Worm (Caenorhabditis elegans): ENCODE data around the gene spdl-1.
A peak's percentile ranks its signal among the peaks of the same experiment; 100 is the strongest.

The spdl-1 gene

DNA sequence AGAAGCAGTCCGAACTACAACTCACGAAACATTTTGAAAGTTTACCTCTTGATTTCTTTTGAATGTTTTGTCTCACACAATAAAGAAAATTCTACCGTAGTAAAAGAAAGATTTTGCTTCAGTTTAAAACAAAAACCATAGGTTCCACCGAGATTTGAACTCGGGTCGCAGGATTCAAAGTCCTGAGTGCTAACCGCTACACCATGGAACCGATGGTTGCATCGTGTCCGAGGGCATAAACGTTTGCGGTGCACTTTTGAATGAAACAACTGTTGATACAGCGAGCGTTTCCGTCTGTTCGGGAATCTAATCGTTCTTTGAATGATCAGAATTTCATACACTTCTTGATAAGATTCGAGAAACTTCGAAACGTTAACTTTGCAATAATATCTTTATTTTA, 24.6 kb upstream of the spdl-1 start (continued):
- TF ChIP-seq lir-3 (tag; optimal IDR thresholded peaks at IDR 0.05; ENCODE audit: poor library complexity) (peak; percentile 53), mef-2 (tag; optimal IDR thresholded peaks at IDR 0.05) (no peak), sptf-1 (tag; optimal IDR thresholded peaks at IDR 0.05) (no peak), elt-3 (tag; optimal IDR thresholded peaks at IDR 0.05) (peak in 3 of 6 experiments; percentile 12 to 67 (median 62)), aha-1 (tag; optimal IDR thresholded peaks at IDR 0.05) (no peak), lsy-2 (tag; optimal IDR thresholded peaks at IDR 0.05) (peak; percentile 27 to 56), ceh-82 (tag; optimal IDR thresholded peaks at IDR 0.05) (peak in 1 of 3 experiments; percentile 27), unc-86 (tag; optimal IDR thresholded peaks at IDR 0.05) (no peak), dpl-1 (GFP tag; optimal IDR thresholded peaks at IDR 0.05) (peak; percentile 21 to 36 (median 25)), mep-1 (tag; optimal IDR thresholded peaks at IDR 0.05) (peak; percentile 61), rnt-1 (tag; optimal IDR thresholded peaks at IDR 0.05) (peak; percentile 76), nhr-77 (tag; optimal IDR thresholded peaks at IDR 0.05) (no peak), dsc-1 (tag; optimal IDR thresholded peaks at IDR 0.05) (no peak), ztf-11 (tag; optimal IDR thresholded peaks at IDR 0.05) (no peak), mdl-1 (tag; optimal IDR thresholded peaks at IDR 0.05) (peak in 1 of 2 experiments; percentile 59), ets-5 (GFP tag; IDR thresholded peaks at IDR 0.05) (no peak), skn-1 (tag; optimal IDR thresholded peaks at IDR 0.05) (peak; percentile 8), C16A3.4 (tag; optimal IDR thresholded peaks at IDR 0.05) (peak; percentile 73), ztf-4 (tag; optimal IDR thresholded peaks at IDR 0.05) (no peak), hpl-2 (GFP tag; optimal IDR thresholded peaks at IDR 0.05) (peak; percentile 2), unc-98 (GFP tag; IDR thresholded peaks at IDR 0.05) (no peak), grh-1 (GFP tag; IDR thresholded peaks at IDR 0.05) (peak; percentile 37; the same call in 1 of the 2 replicates), fkh-4 (tag; optimal IDR thresholded peaks at IDR 0.05; ENCODE audit: borderline replicate concordance) (no peak), nhr-76 (tag; optimal IDR thresholded peaks at IDR 0.05) (no peak), C34B4.2 (tag; optimal IDR thresholded peaks at IDR 0.05) (no peak), hlh-4 (tag; optimal IDR thresholded peaks at IDR 0.05) (no peak), unc-62 (GFP tag; optimal IDR thresholded peaks at IDR 0.05) (no peak), snu-23 (GFP tag; optimal IDR thresholded peaks at IDR 0.05) (peak; percentile 84), irx-1 (tag; optimal IDR thresholded peaks at IDR 0.05) (peak; percentile 9), fkh-10 (GFP tag; optimal IDR thresholded peaks at IDR 0.05) (no peak), pax-3 (tag; optimal IDR thresholded peaks at IDR 0.05) (no peak), nhr-237 (tag; optimal IDR thresholded peaks at IDR 0.05) (no peak), tlp-1 (tag; optimal IDR thresholded peaks at IDR 0.05) (no peak), lin-15B (tag; optimal IDR thresholded peaks at IDR 0.05) (no peak), lin-39 (tag; optimal IDR thresholded peaks at IDR 0.05) (no peak), swsn-7 (tag; optimal IDR thresholded peaks at IDR 0.05) (peak; percentile 37), ceh-8 (GFP tag; optimal IDR thresholded peaks at IDR 0.05) (no peak), lin-35 (GFP tag; optimal IDR thresholded peaks at IDR 0.05) (peak; percentile 23 to 75), sox-4 (tag; optimal IDR thresholded peaks at IDR 0.05) (no peak), alr-1 (tag; optimal IDR thresholded peaks at IDR 0.05; ENCODE audit: borderline replicate concordance) (no peak), unc-130 (tag; optimal IDR thresholded peaks at IDR 0.05) (peak; percentile 63), unc-30 (tag; optimal IDR thresholded peaks at IDR 0.05) (no peak), xbp-1 (tag; optimal IDR thresholded peaks at IDR 0.05) (peak; percentile 23), ceh-90 (tag; optimal IDR thresholded peaks at IDR 0.05) (no peak), pag-3 (tag; optimal IDR thresholded peaks at IDR 0.05; ENCODE audit: borderline replicate concordance, insufficient read depth) (no peak), vab-15 (tag; optimal IDR thresholded peaks at IDR 0.05) (no peak), sup-37 (GFP tag; optimal IDR thresholded peaks at IDR 0.05) (no peak), hlh-17 (GFP tag; optimal IDR thresholded peaks at IDR 0.05; ENCODE audit: borderline replicate concordance) (no peak), elt-2 (tag; optimal IDR thresholded peaks at IDR 0.05) (peak; percentile 46), efl-1 (optimal IDR thresholded peaks at IDR 0.05) (peak; percentile 32 to 53), efl-1 (GFP tag; optimal IDR thresholded peaks at IDR 0.05 in 1 of 2) (peak in 1 of 2 experiments; percentile 0), ceh-88 (GFP tag; IDR thresholded peaks at IDR 0.05) (no peak), ceh-63 (GFP tag; optimal IDR thresholded peaks at IDR 0.05) (no peak)

Data from whole organism, L1 larva.